Fruit fly (Drosophila melanogaster): ENCODE data around the gene 5-HT2B.

The 5-HT2B gene

DNA sequence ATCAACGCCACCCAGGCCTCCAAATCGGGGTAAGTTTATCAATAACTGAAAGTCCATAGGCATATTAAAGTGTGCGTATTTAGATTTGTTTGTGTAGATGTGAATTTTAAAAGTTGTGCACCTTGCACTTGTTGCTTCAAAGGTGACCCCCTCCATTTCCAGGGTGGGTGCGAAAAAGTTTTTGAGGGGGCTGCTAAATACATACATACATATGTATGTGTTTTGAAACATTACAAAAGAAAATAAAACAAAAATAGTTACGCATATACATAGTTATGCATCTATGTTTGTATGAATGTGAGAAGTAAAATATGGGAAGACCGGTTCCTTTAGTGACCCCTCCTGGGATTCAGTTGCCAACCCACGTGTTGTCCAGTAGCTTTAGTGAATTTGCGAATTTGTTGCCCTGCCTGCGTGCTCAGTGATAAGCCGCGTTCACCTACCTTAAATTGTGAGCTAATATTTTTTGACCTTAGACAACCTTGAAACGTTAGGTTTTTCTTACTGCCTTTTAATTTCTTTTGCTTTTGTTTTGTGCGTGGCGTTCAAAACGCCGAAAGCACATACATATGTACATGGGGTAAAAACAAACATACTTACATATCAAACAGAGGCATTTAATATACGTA lies 92.0 kb downstream of the 5-HT2B start:
- TF ChIP-seq CG12605 (GFP tag; IDR thresholded peaks at IDR 0.05) (no peak; the same call in 1 of the 2 replicates), CG13204 (GFP tag; optimal IDR thresholded peaks at IDR 0.05) (no peak), CG10348 (GFP tag; IDR thresholded peaks at IDR 0.05) (no peak), CG17806 (tag; optimal IDR thresholded peaks at IDR 0.05) (no peak), EcR (GFP tag; optimal IDR thresholded peaks at IDR 0.05) (peak; percentile 19), Pif1A (GFP tag; optimal IDR thresholded peaks at IDR 0.05) (peak; percentile 9), CG4496 (GFP tag; IDR thresholded peaks at IDR 0.05) (peak; percentile 47; the same call in 1 of the 3 replicates), CG8301 (tag; optimal IDR thresholded peaks at IDR 0.05) (no peak), CG9948 (tag; optimal IDR thresholded peaks at IDR 0.05) (no peak), D1 (tag; optimal IDR thresholded peaks at IDR 0.05) (no peak), fd96Ca (GFP tag; IDR thresholded peaks at IDR 0.05) (peak; percentile 58; the same call in 2 of the 3 replicates), CG34367 (tag; optimal IDR thresholded peaks at IDR 0.05) (no peak), CG14655 (GFP tag; optimal IDR thresholded peaks at IDR 0.05) (no peak), CG8159 (tag; optimal IDR thresholded peaks at IDR 0.05) (no peak), Snoo (tag; optimal IDR thresholded peaks at IDR 0.05) (no peak), Pif1B (GFP tag; optimal IDR thresholded peaks at IDR 0.05) (no peak), rn (GFP tag; IDR thresholded peaks at IDR 0.05) (no peak), gl (tag; optimal IDR thresholded peaks at IDR 0.05) (no peak), CG15710 (tag; optimal IDR thresholded peaks at IDR 0.05) (no peak), CG32121 (GFP tag; IDR thresholded peaks at IDR 0.05) (peak; percentile 56; the same call in 1 of the 2 replicates), Ets98B (GFP tag; IDR thresholded peaks at IDR 0.05) (peak; percentile 51)

DNA sequence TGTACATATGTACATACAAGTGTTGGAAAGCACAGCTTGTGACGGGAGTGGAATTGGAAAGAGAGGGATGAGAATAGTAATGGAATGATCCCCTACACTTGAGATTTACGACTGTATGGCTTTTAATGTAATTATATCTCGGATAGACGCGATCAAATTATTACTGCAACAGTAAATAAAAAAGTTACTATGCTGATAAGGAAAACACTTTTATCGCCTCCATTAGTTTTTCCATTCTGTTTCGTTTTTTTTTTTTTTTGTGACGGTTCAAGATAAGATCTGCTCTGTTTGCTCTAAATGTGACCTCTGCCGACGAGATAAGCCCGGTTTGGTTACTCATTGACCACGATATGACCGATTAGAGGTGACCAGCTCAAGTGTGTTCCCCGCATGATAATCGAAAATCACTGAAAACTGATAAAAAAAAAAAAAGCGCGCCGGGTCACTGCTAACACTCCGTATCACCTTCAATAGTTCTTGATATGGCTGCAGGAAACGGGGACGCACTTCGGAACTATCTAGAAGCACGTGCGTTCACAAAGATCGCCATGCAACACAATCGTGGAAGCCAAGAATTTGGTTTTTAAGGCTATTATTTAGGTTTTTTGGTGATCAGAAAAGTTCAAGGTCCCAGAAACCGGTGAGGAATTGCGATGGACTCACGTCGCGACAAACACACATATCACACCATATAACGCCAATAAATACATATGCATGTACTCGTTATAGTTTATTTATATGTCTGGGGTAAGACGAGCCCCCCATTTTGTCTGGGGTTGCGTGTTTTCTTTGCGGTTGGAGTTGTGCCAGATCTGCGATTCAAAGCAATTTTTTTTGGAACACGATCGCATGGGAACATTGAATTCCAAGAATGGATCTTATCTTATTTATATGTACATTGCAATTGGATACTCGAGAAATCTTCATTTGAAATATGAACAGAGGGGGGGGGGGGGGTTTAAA lies 92.8 kb downstream of the 5-HT2B start, which contains the start of gene p:
TSS of gene p (minus strand) at position 156 of the 963 bp plus-strand sequence.
- TF ChIP-seq CG8159 (tag; optimal IDR thresholded peaks at IDR 0.05), result peak; percentile 58
- no peak for TF ChIP-seq CG13204 (GFP tag; optimal IDR thresholded peaks at IDR 0.05)
- TF ChIP-seq CG34367 (tag; optimal IDR thresholded peaks at IDR 0.05), result peak; percentile 40
- no peak for TF ChIP-seq EcR (GFP tag; optimal IDR thresholded peaks at IDR 0.05)
- peak; percentile 46 for TF ChIP-seq CG15710 (tag; optimal IDR thresholded peaks at IDR 0.05)
- TF ChIP-seq gl (tag; optimal IDR thresholded peaks at IDR 0.05), result peak; percentile 20
- TF ChIP-seq CG12605 (GFP tag; IDR thresholded peaks at IDR 0.05), result peak; percentile 50; the same call in 1 of the 2 replicates
- TF ChIP-seq CG32121 (GFP tag; IDR thresholded peaks at IDR 0.05), result no peak
- peak; percentile 37 for TF ChIP-seq Pif1A (GFP tag; optimal IDR thresholded peaks at IDR 0.05)
- no peak for TF ChIP-seq Snoo (tag; optimal IDR thresholded peaks at IDR 0.05)
- peak; percentile 49 for TF ChIP-seq CG17806 (tag; optimal IDR thresholded peaks at IDR 0.05)
- TF ChIP-seq Pif1B (GFP tag; optimal IDR thresholded peaks at IDR 0.05), result peak; percentile 16
- TF ChIP-seq fd96Ca (GFP tag; IDR thresholded peaks at IDR 0.05), result no peak
- peak; percentile 56 for TF ChIP-seq Ets98B (GFP tag; IDR thresholded peaks at IDR 0.05)
- TF ChIP-seq CG9948 (tag; optimal IDR thresholded peaks at IDR 0.05), result peak; percentile 46
- TF ChIP-seq CG4496 (GFP tag; IDR thresholded peaks at IDR 0.05), result peak; percentile 42; the same call in 1 of the 3 replicates
- TF ChIP-seq D1 (tag; optimal IDR thresholded peaks at IDR 0.05), result peak; percentile 17
- TF ChIP-seq CG10348 (GFP tag; IDR thresholded peaks at IDR 0.05), result no peak
- peak; percentile 53 for TF ChIP-seq CG14655 (GFP tag; optimal IDR thresholded peaks at IDR 0.05)
- TF ChIP-seq rn (GFP tag; IDR thresholded peaks at IDR 0.05), result no peak
- TF ChIP-seq CG8301 (tag; optimal IDR thresholded peaks at IDR 0.05), result peak; percentile 49

DNA sequence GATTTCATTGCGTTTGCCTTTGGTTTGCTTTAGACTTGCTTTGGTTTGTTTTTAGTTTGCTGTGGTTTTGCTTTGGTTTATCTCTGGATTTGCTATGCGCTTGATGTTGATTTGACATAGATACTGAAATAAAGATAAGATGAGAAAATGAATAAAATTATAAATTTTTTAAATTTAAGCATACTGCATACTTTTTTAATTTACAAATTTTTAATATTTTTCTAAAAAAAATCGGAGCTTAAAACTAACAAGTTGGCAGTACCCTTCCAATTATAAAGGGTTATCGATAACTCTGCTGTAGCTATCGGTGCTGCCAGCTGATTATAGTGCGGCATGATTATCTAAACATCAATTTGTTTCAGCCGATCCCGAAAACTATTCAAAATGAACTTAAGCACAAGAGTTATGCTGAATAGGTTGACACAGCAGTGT lies 95.8 kb downstream of the 5-HT2B start, which contains the start of gene mRpL19:
TSS of gene mRpL19 (plus strand) at position 307 of the 432 bp plus-strand sequence.
- TF ChIP-seq CG15710 (tag; optimal IDR thresholded peaks at IDR 0.05) (peak; percentile 27), Pif1B (GFP tag; optimal IDR thresholded peaks at IDR 0.05) (no peak), gl (tag; optimal IDR thresholded peaks at IDR 0.05) (no peak), CG17806 (tag; optimal IDR thresholded peaks at IDR 0.05) (peak; percentile 31), CG9948 (tag; optimal IDR thresholded peaks at IDR 0.05) (peak; percentile 16), CG8301 (tag; optimal IDR thresholded peaks at IDR 0.05) (no peak), CG32121 (GFP tag; IDR thresholded peaks at IDR 0.05) (peak; percentile 34; the same call in 1 of the 2 replicates), CG34367 (tag; optimal IDR thresholded peaks at IDR 0.05) (no peak), CG8159 (tag; optimal IDR thresholded peaks at IDR 0.05) (peak; percentile 25)

DNA sequence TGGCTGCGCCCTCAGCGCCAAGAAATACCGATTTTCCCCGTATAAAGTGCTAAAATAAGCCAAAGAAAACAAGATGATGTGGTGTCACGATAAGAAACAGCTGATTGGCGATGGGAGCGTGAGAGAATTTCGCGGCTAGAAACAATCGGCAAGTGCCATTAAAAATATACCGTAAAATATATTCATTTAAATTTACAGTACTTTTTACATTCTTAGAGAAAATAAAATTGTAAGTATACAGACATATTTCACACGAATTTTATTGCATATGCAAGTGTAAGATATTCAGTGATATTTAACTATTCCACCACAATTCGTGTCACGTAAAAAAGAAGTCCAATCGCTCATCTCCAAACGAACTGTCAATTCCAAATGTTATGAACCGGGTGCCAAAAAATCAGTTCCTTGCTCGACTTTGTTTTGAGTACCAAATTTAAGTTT lies 98.6 kb downstream of the 5-HT2B start, which contains the start of the genes Unc50, CG11755 and CG8043:
TSS of gene Unc50 (minus strand) at position 54 of the 441 bp plus-strand sequence.
TSS of gene CG11755 (plus strand) at position 356 of the 441 bp plus-strand sequence.
TSS of gene CG8043 (plus strand) at position 356 of the 441 bp plus-strand sequence.
- TF ChIP-seq CG10348 (GFP tag; IDR thresholded peaks at IDR 0.05) (peak; percentile 27; the same call in 1 of the 2 replicates), CG12605 (GFP tag; IDR thresholded peaks at IDR 0.05) (no peak), CG13204 (GFP tag; optimal IDR thresholded peaks at IDR 0.05) (no peak), CG8159 (tag; optimal IDR thresholded peaks at IDR 0.05) (peak; percentile 75), Pif1B (GFP tag; optimal IDR thresholded peaks at IDR 0.05) (peak; percentile 62), Snoo (tag; optimal IDR thresholded peaks at IDR 0.05) (peak; percentile 59), CG14655 (GFP tag; optimal IDR thresholded peaks at IDR 0.05) (no peak), CG32121 (GFP tag; IDR thresholded peaks at IDR 0.05) (0 out of 2 replicates have a peak, but pooled peaks have one; percentile 50), CG15710 (tag; optimal IDR thresholded peaks at IDR 0.05) (peak; percentile 66), Pif1A (GFP tag; optimal IDR thresholded peaks at IDR 0.05) (no peak), CG9948 (tag; optimal IDR thresholded peaks at IDR 0.05) (peak; percentile 67), gl (tag; optimal IDR thresholded peaks at IDR 0.05) (no peak), fd96Ca (GFP tag; IDR thresholded peaks at IDR 0.05) (peak; percentile 73), CG8301 (tag; optimal IDR thresholded peaks at IDR 0.05) (no peak), CG17806 (tag; optimal IDR thresholded peaks at IDR 0.05) (no peak), EcR (GFP tag; optimal IDR thresholded peaks at IDR 0.05) (no peak), Ets98B (GFP tag; IDR thresholded peaks at IDR 0.05) (peak; percentile 51), D1 (tag; optimal IDR thresholded peaks at IDR 0.05) (no peak), CG4496 (GFP tag; IDR thresholded peaks at IDR 0.05) (no peak), CG34367 (tag; optimal IDR thresholded peaks at IDR 0.05) (peak; percentile 56), rn (GFP tag; IDR thresholded peaks at IDR 0.05) (peak; percentile 34; the same call in 1 of the 2 replicates)

Data from whole organism, pupa.